Worm (Caenorhabditis elegans) whole organism, young adult: Measurements from ENCODE around the gene fntb-1.
A peak's percentile ranks its signal among the peaks of the same experiment; 100 is the strongest.

Experiments used
- B0019.2 ChIP-seq: fragments of 200-800 bp; sonication (Bioruptor generic); conservative IDR thresholded peaks from 2 replicates; pipeline ENCODE4 v1.3.6; 2022; ENCODE audit warnings: missing genetic modification reagents, missing genetic modification characterization, missing compliant biosample characterization
- C17E4.6 ChIP-seq: fragments of 200-800 bp; sonication (Bioruptor generic); IDR thresholded peaks from 2 replicates; pipeline ENCODE4 v1.3.6; 2022; ENCODE audit warnings: missing genetic modification reagents, missing genetic modification characterization, missing compliant biosample characterization
- F37B4.10 ChIP-seq: fragments of 200-800 bp; sonication (Bioruptor generic); IDR thresholded peaks from 2 replicates; pipeline ENCODE4 v1.3.6; 2022; ENCODE audit warnings: missing genetic modification characterization, missing compliant biosample characterization
- F49E8.2 ChIP-seq: sonication (generic microtip); optimal IDR thresholded peaks from 3 replicates; lab custom pipeline; 2017; ENCODE audit warnings: missing genetic modification characterization, mild to moderate bottlenecking, missing compliant biosample characterization, antibody characterized with exemption, moderate library complexity; ENCODE audit not compliant: insufficient read depth
- F52B5.7 ChIP-seq: sonication (generic microtip); optimal IDR thresholded peaks from 2 replicates; lab custom pipeline; 2016; ENCODE audit warnings: mild to moderate bottlenecking, missing genetic modification characterization, missing compliant biosample characterization
- F57A8.1 ChIP-seq: fragments of 200-800 bp; sonication (Bioruptor generic); optimal IDR thresholded peaks from 2 replicates; lab custom pipeline; 2018; ENCODE audit warnings: mild to moderate bottlenecking, missing genetic modification characterization, moderate library complexity, missing compliant biosample characterization
- T26A5.8 ChIP-seq: sonication (generic microtip); optimal IDR thresholded peaks from 2 replicates; lab custom pipeline; 2016; ENCODE audit warnings: missing genetic modification characterization, missing compliant biosample characterization
- Y53F4B.3 ChIP-seq: fragments of 200-800 bp; sonication (Bioruptor generic); IDR thresholded peaks from 2 replicates; pipeline ENCODE4 v1.3.6; 2022; ENCODE audit warnings: missing genetic modification reagents, missing genetic modification characterization, missing compliant biosample characterization
- Y56A3A.18 ChIP-seq: fragments of 200-800 bp; sonication (Bioruptor generic); IDR thresholded peaks from 2 replicates; pipeline ENCODE4 v1.3.6; 2022; ENCODE audit warnings: missing genetic modification reagents, missing genetic modification characterization, missing compliant biosample characterization
- aptf-3 ChIP-seq: fragments of 200-800 bp; sonication (Bioruptor generic); IDR thresholded peaks from 2 replicates; pipeline ENCODE4 v1.3.6; 2022; ENCODE audit warnings: missing genetic modification characterization, missing compliant biosample characterization
- athp-1 ChIP-seq: sonication (generic microtip); optimal IDR thresholded peaks from 2 replicates; lab custom pipeline; 2017; ENCODE audit warnings: mild to moderate bottlenecking, missing genetic modification characterization, missing compliant biosample characterization
- attf-6 ChIP-seq: fragments of 200-800 bp; sonication (Bioruptor generic); IDR thresholded peaks from 2 replicates; pipeline ENCODE4 v1.3.6; 2022; ENCODE audit warnings: missing genetic modification reagents, missing genetic modification characterization, missing compliant biosample characterization
- ceh-100 ChIP-seq: fragments of 200-800 bp; sonication (Bioruptor generic); IDR thresholded peaks from 2 replicates; pipeline ENCODE4 v1.3.6; 2022; ENCODE audit warnings: missing genetic modification reagents, missing genetic modification characterization, missing compliant biosample characterization
- ceh-27 ChIP-seq: fragments of 200-800 bp; sonication (Bioruptor generic); optimal IDR thresholded peaks from 2 replicates; lab custom pipeline; 2018; ENCODE audit warnings: mild to moderate bottlenecking, missing genetic modification characterization, moderate library complexity, missing compliant biosample characterization
- ceh-91 ChIP-seq: fragments of 200-800 bp; sonication (Bioruptor generic); IDR thresholded peaks from 2 replicates; pipeline ENCODE4 v1.3.6; 2022; ENCODE audit warnings: missing genetic modification reagents, missing genetic modification characterization, missing compliant biosample characterization
- die-1 ChIP-seq: sonication (generic microtip); optimal IDR thresholded peaks from 2 replicates; lab custom pipeline; 2016; ENCODE audit warnings: missing genotype, mild to moderate bottlenecking, missing genetic modification characterization, missing compliant biosample characterization
- dpff-1 ChIP-seq: sonication (generic microtip); optimal IDR thresholded peaks from 2 replicates; lab custom pipeline; 2017; ENCODE audit warnings: mild to moderate bottlenecking, missing genetic modification characterization, missing compliant biosample characterization
- ekl-4 ChIP-seq: fragments of 200-800 bp; sonication (Bioruptor generic); IDR thresholded peaks from 2 replicates; pipeline ENCODE4 v1.3.6; 2022; ENCODE audit warnings: missing genetic modification reagents, missing genetic modification characterization, missing compliant biosample characterization
- hrde-1 ChIP-seq: sonication (generic microtip); optimal IDR thresholded peaks from 2 replicates; lab custom pipeline; 2016; ENCODE audit warnings: missing genetic modification characterization, mild to moderate bottlenecking, missing compliant biosample characterization, moderate library complexity, missing genotype, missing genetic modification reagents, borderline replicate concordance
- hsf-1 ChIP-seq: fragments of 200-800 bp; sonication (Bioruptor generic); IDR thresholded peaks from 2 replicates; pipeline ENCODE4 v1.3.6; 2022; ENCODE audit warnings: missing genetic modification reagents, missing genetic modification characterization, missing compliant biosample characterization
- lin-35 ChIP-seq, 3 experiments: fragments of 150-350 bp in 2 of 3; sonication (generic microtip) in 1 of 3; optimal IDR thresholded peaks; 2 replicates each; lab custom pipeline; 2014 to 2018; ENCODE audit warnings: missing biosample characterization in 3 of 3, missing genetic modification characterization in 3 of 3, missing genetic modification reagents in 3 of 3
- lir-1 ChIP-seq: fragments of 200-800 bp; sonication (Bioruptor generic); conservative IDR thresholded peaks from 2 replicates; pipeline ENCODE4 v1.3.6; 2022; ENCODE audit warnings: missing genetic modification reagents, missing genetic modification characterization, missing compliant biosample characterization
- lsy-27 ChIP-seq: sonication (generic microtip); optimal IDR thresholded peaks from 2 replicates; lab custom pipeline; 2017; ENCODE audit warnings: missing genetic modification characterization, mild to moderate bottlenecking, missing compliant biosample characterization, antibody characterized with exemption, missing genotype, borderline replicate concordance; ENCODE audit not compliant: insufficient read depth
- madf-10 ChIP-seq: sonication (generic microtip); optimal IDR thresholded peaks from 2 replicates; lab custom pipeline; 2016; ENCODE audit warnings: mild to moderate bottlenecking, missing genetic modification characterization, missing compliant biosample characterization
- madf-6 ChIP-seq: fragments of 200-800 bp; sonication (Bioruptor generic); IDR thresholded peaks from 2 replicates; pipeline ENCODE4 v1.3.6; 2022; ENCODE audit warnings: missing genetic modification reagents, missing genetic modification characterization, missing compliant biosample characterization
- mcd-1 ChIP-seq: fragments of 200-800 bp; sonication (Bioruptor generic); IDR thresholded peaks from 2 replicates; pipeline ENCODE4 v1.3.6; 2022; ENCODE audit warnings: missing genetic modification reagents, missing genetic modification characterization, missing compliant biosample characterization
- mel-28 ChIP-seq: sonication (generic microtip); optimal IDR thresholded peaks from 2 replicates; lab custom pipeline; 2016; ENCODE audit warnings: borderline replicate concordance, mild to moderate bottlenecking, missing genetic modification characterization, missing compliant biosample characterization
- mxl-1 ChIP-seq: sonication (generic microtip); optimal IDR thresholded peaks from 2 replicates; lab custom pipeline; 2016; ENCODE audit warnings: missing genetic modification characterization, missing compliant biosample characterization
- nhr-179 ChIP-seq: sonication (generic microtip); optimal IDR thresholded peaks from 2 replicates; lab custom pipeline; 2016; ENCODE audit warnings: mild to moderate bottlenecking, missing genetic modification characterization, missing compliant biosample characterization
- nhr-90 ChIP-seq: sonication (generic microtip); optimal IDR thresholded peaks from 2 replicates; lab custom pipeline; 2016; ENCODE audit warnings: missing genotype, mild to moderate bottlenecking, missing genetic modification characterization, missing compliant biosample characterization
- rpc-1 ChIP-seq, 2 experiments: fragments of 150-350 bp in 1 of 2; sonication (generic microtip) in 1 of 2; optimal IDR thresholded peaks; 2 replicates each; lab custom pipeline; 2014 to 2018; ENCODE audit warnings: missing biosample characterization in 1 of 2, missing genetic modification characterization in 1 of 2, missing genetic modification reagents in 1 of 2, missing genotype in 1 of 2
- sdz-38 ChIP-seq: sonication (generic microtip); optimal IDR thresholded peaks from 2 replicates; lab custom pipeline; 2016; ENCODE audit warnings: missing genotype, missing genetic modification characterization, missing compliant biosample characterization
- snpc-1.1 ChIP-seq: sonication (generic microtip); optimal IDR thresholded peaks from 2 replicates; lab custom pipeline; 2017; ENCODE audit warnings: missing genetic modification characterization, mild to moderate bottlenecking, missing compliant biosample characterization, antibody characterized with exemption, moderate library complexity, missing genotype, missing genetic modification reagents; ENCODE audit not compliant: insufficient read depth
- snpc-1.3 ChIP-seq: sonication (generic microtip); optimal IDR thresholded peaks from 2 replicates; lab custom pipeline; 2017; ENCODE audit warnings: missing genetic modification characterization, mild to moderate bottlenecking, missing compliant biosample characterization, antibody characterized with exemption, moderate library complexity, missing genotype, missing genetic modification reagents; ENCODE audit not compliant: insufficient read depth
- snpc-3.4 ChIP-seq: sonication (generic microtip); optimal IDR thresholded peaks from 2 replicates; lab custom pipeline; 2017; ENCODE audit warnings: missing genetic modification characterization, mild to moderate bottlenecking, missing compliant biosample characterization, antibody characterized with exemption, moderate library complexity, missing genotype, missing genetic modification reagents
- somi-1 ChIP-seq: fragments of 200-800 bp; sonication (Bioruptor generic); optimal IDR thresholded peaks from 2 replicates; lab custom pipeline; 2018; ENCODE audit warnings: mild to moderate bottlenecking, missing genetic modification characterization, missing compliant biosample characterization
- tbp1 ChIP-seq: fragments of 200-800 bp; sonication (Bioruptor generic); optimal IDR thresholded peaks from 2 replicates; lab custom pipeline; 2018; ENCODE audit warnings: mild to moderate bottlenecking, missing genetic modification characterization, missing compliant biosample characterization
- unc-130 ChIP-seq: sonication (generic microtip); optimal IDR thresholded peaks from 2 replicates; lab custom pipeline; 2016; ENCODE audit warnings: missing genetic modification reagents, missing genetic modification characterization, missing compliant biosample characterization
- zfh-2 ChIP-seq: fragments of 200-800 bp; sonication (Bioruptor generic); conservative IDR thresholded peaks from 2 replicates; pipeline ENCODE4 v1.3.6; 2022; ENCODE audit warnings: missing genetic modification reagents, missing genetic modification characterization, missing compliant biosample characterization
- ztf-25 ChIP-seq: fragments of 200-800 bp; sonication (Bioruptor generic); IDR thresholded peaks from 2 replicates; pipeline ENCODE4 v1.3.6; 2022; ENCODE audit warnings: missing genetic modification reagents, missing genetic modification characterization, missing compliant biosample characterization
- ztf-3 ChIP-seq: fragments of 200-800 bp; sonication (Bioruptor generic); optimal IDR thresholded peaks from 2 replicates; lab custom pipeline; 2018; ENCODE audit warnings: mild to moderate bottlenecking, missing genetic modification characterization, missing compliant biosample characterization

fntb-1 gene

DNA sequence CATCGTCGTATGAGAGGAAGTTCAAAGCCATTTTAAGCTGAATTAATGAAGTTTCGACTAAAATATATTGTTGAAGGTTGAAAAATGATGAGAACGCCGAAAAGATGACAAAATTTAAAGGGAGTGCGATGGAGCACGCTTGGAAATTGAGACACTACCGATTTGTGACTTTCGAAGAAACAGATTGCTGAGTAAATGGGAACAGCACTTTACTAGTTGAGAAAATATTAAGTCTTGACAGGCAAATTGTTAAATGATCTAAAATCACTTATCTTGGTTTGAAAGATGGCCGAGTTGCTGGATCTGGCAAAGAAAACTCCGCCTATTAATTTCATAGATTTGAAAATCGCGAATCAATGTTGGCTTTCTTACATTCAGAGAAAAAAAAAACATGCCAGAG is 24.2 kb upstream of the fntb-1 start, which contains the start of gene rpoa-12 (continued):
- TF ChIP-seq nhr-179 (tag; lab: Kevin White, UChicago) (no peak), F57A8.1 (GFP tag; lab: Kevin White, UChicago) (no peak), attf-6 (GFP tag; lab: Robert Waterston, UW) (0 out of 2 replicates have a peak, but pooled peaks have one; percentile 10)
- TF ChIP-seq, all 124 proteins: peak for 12

DNA sequence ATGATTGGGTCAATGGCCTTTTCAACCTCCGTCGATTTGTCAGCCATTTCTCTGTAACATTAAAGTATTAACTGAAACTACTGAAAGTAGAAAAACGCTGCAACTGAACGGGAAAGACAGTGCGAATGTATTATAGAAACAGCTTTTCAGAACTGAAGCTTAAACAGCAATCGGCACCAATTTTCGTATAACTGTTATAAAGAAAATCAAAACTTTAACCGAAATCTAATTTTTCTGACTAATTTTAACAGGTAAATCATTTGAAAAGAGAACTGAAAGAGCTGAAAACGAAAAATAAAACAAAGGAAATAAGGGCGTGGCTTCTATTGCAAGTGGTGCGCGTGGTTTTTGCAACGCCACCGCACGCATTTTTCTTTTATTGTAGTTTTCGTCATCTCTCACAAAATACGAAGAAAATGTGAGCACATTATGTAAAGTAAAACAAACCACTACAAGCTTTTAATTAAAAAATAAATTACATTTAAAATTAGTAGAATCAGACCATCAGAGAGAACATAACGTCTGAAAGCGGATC is 22.4 kb upstream of the fntb-1 start, which contains the start of gene rrsr-1:
rrsr-1 (minus strand) TSS at position 51 of the 535 bp plus-strand sequence.
- TF ChIP-seq ztf-3 (GFP tag; lab: Kevin White, UChicago): no peak
- no peak for TF ChIP-seq F49E8.2 (tag; lab: Kevin White, UChicago)
- TF ChIP-seq ceh-100 (GFP tag; lab: Robert Waterston, UW): peak; percentile 78
- TF ChIP-seq madf-6 (GFP tag; lab: Robert Waterston, UW): peak; percentile 31; the same call in 1 of the 2 replicates
- peak; percentile 14 for TF ChIP-seq snpc-3.4 (tag; lab: Kevin White, UChicago)
- TF ChIP-seq rpc-1 (optimal IDR thresholded peaks at IDR 0.05; lab: Kevin White, UChicago): peak; percentile 11
- no peak for TF ChIP-seq rpc-1 (tag; optimal IDR thresholded peaks at IDR 0.05; lab: Kevin White, UChicago)
- no peak for TF ChIP-seq dpff-1 (tag; lab: Kevin White, UChicago)
- TF ChIP-seq aptf-3: no peak
- no peak for TF ChIP-seq nhr-179 (tag; lab: Kevin White, UChicago)
- no peak for TF ChIP-seq unc-130 (GFP tag; lab: Kevin White, UChicago)
- no peak for TF ChIP-seq hrde-1 (tag; lab: Kevin White, UChicago)
- TF ChIP-seq athp-1: no peak
- TF ChIP-seq Y53F4B.3 (GFP tag; lab: Robert Waterston, UW): no peak
- no peak for TF ChIP-seq lin-35 (GFP tag; optimal IDR thresholded peaks at IDR 0.05; lab: Kevin White, UChicago)
- no peak for TF ChIP-seq snpc-1.3 (tag; lab: Kevin White, UChicago)
- TF ChIP-seq lir-1: no peak
- TF ChIP-seq mcd-1 (GFP tag; lab: Robert Waterston, UW): 0 out of 2 replicates have a peak, but pooled peaks have one; percentile 20
- TF ChIP-seq zfh-2 (GFP tag; lab: Robert Waterston, UW): no peak
- no peak for TF ChIP-seq ceh-27 (GFP tag; lab: Kevin White, UChicago)

DNA sequence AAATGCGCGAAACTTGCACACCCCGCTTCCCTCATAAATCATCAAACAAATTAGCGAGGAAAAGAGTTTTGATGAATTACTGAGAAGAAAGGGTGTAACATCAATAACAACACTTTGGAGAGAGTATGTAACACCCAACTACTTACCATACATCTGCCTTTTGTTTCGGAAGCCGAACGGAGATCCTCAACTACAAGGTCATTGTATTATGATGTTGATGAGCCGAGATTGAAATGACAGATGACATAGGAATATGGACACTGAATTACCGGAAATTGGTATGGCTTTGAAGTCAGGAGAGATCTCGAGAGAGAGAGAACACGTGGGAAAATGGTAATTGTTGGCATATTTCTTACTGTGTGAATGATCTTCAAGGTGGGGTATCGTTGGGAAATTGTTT is 21.4 kb upstream of the fntb-1 start:
- TF ChIP-seq athp-1 (no peak), ceh-91 (GFP tag; lab: Robert Waterston, UW) (no peak), die-1 (tag; lab: Kevin White, UChicago) (no peak), T26A5.8 (no peak), C17E4.6 (no peak), B0019.2 (GFP tag; lab: Robert Waterston, UW) (no peak), F52B5.7 (tag; lab: Kevin White, UChicago) (no peak), dpff-1 (tag; lab: Kevin White, UChicago) (no peak), madf-10 (no peak), snpc-1.1 (no peak), mxl-1 (no peak)

DNA sequence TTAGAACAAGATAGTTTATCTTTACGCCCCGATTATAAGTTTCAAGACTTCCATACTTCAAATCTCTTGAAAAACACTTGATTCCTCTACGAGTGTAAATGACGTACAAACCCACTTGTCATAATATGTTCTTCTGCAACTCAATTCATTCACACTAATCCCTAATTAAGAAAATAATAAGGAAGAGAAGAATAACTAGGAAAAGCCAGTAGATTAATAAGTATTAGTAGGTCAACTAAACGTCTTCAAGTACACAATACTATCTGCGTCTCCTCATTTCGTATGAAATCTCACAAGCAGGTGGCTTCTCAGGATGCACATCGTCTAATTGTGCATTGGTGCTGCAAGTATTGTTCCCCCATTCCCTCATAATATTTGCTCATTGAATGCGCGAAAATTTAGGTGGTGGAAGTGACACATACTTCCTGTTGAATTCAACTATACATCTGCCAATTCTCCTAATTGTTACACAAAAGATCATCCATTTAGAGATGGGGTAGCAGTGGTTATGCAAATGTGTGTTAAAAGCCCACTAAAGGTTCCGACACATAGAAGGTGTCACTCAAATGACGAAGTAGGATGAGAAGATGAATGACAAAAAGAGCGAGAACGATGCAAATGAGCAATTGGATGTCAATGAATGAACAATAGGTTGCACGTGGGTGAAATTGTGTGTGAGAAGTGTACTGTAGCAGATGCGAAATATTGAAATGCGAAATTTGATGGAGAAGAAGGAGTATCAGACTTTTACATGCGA is 20.2 kb upstream of the fntb-1 start:
- TF ChIP-seq unc-130 (GFP tag; lab: Kevin White, UChicago): no peak
- no peak for TF ChIP-seq ztf-25
- no peak for TF ChIP-seq hsf-1 (GFP tag; lab: Robert Waterston, UW)
- TF ChIP-seq ekl-4 (GFP tag; lab: Robert Waterston, UW): no peak
- TF ChIP-seq mcd-1 (GFP tag; lab: Robert Waterston, UW): no peak
- TF ChIP-seq lsy-27 (tag; lab: Kevin White, UChicago): no peak
- no peak for TF ChIP-seq F37B4.10 (GFP tag; lab: Robert Waterston, UW)
- no peak for TF ChIP-seq Y56A3A.18 (GFP tag; lab: Robert Waterston, UW)
- no peak for TF ChIP-seq nhr-90 (tag; lab: Kevin White, UChicago)
- TF ChIP-seq mel-28 (tag; lab: Kevin White, UChicago): no peak
- TF ChIP-seq somi-1 (GFP tag; lab: Kevin White, UChicago): no peak
- no peak for TF ChIP-seq nhr-179 (tag; lab: Kevin White, UChicago)
- TF ChIP-seq tbp1 (GFP tag; lab: Kevin White, UChicago): no peak
- TF ChIP-seq sdz-38: no peak
- no peak for TF ChIP-seq T26A5.8
- no peak for TF ChIP-seq B0019.2 (GFP tag; lab: Robert Waterston, UW)
